Worm (Caenorhabditis elegans) whole organism, mixed stage, embryonic: ENCODE measurements around the gene arl-1.

Experiments used
- elt-3 ChIP-seq: fragments of 150-350 bp; optimal IDR thresholded peaks from 2 replicates; lab custom pipeline; 2014; ENCODE audit warnings: missing biosample characterization, missing genetic modification characterization
- lin-13 ChIP-seq: fragments of 150-350 bp; optimal IDR thresholded peaks from 2 replicates; lab custom pipeline; 2014; ENCODE audit warnings: missing biosample characterization, missing genetic modification characterization
- nhr-237 ChIP-seq: fragments of 150-350 bp; optimal IDR thresholded peaks from 2 replicates; lab custom pipeline; 2014; ENCODE audit warnings: missing biosample characterization, missing genetic modification characterization
- nhr-28 ChIP-seq: fragments of 150-350 bp; optimal IDR thresholded peaks from 2 replicates; lab custom pipeline; 2014; ENCODE audit warnings: missing biosample characterization, missing genetic modification characterization
- nhr-76 ChIP-seq: sonication (generic microtip); optimal IDR thresholded peaks from 2 replicates; lab custom pipeline; 2017; ENCODE audit warnings: missing biosample characterization, missing genetic modification characterization
- pha-4 ChIP-seq: fragments of 150-350 bp; optimal IDR thresholded peaks from 2 replicates; lab custom pipeline; 2018; ENCODE audit warnings: missing biosample characterization, missing genetic modification reagents, missing genetic modification characterization
- snpc-4 ChIP-seq: fragments of 150-350 bp; optimal IDR thresholded peaks from 2 replicates; lab custom pipeline; 2014; ENCODE audit warnings: missing biosample characterization, missing genetic modification characterization
- unc-120 ChIP-seq: sonication (generic microtip); optimal IDR thresholded peaks from 2 replicates; lab custom pipeline; 2017; ENCODE audit warnings: missing genetic modification characterization, missing compliant biosample characterization; ENCODE audit not compliant: poor library complexity, severe bottlenecking
- unc-62 ChIP-seq: fragments of 150-350 bp; optimal IDR thresholded peaks from 2 replicates; lab custom pipeline; 2014; ENCODE audit warnings: missing biosample characterization, missing genetic modification reagents, missing genetic modification characterization
- ztf-11 ChIP-seq: fragments of 150-350 bp; optimal IDR thresholded peaks from 2 replicates; lab custom pipeline; 2014; ENCODE audit warnings: missing biosample characterization, missing genetic modification characterization

- no peak for TF ChIP-seq nhr-76
- TF ChIP-seq pha-4, result peak; percentile 5
- TF ChIP-seq ztf-11 (tag; lab: Kevin White, UChicago), result no peak
- TF ChIP-seq nhr-28 (tag; lab: Kevin White, UChicago), result no peak
- no peak for TF ChIP-seq elt-3 (tag; lab: Kevin White, UChicago)
- no peak for TF ChIP-seq nhr-237 (tag; lab: Kevin White, UChicago)
- TF ChIP-seq unc-62 (GFP tag; lab: Kevin White, UChicago), result no peak
- no peak for TF ChIP-seq snpc-4 (tag; lab: Kevin White, UChicago)
- no peak for TF ChIP-seq unc-120
- no peak for TF ChIP-seq lin-13 (tag; lab: Kevin White, UChicago)
Observed at ce11 chrII:8532015-8532414, 49.8 kb upstream of the arl-1 start.
